Worm (Caenorhabditis elegans): ENCODE data around the gene srbc-55.

The srbc-55 gene

DNA sequence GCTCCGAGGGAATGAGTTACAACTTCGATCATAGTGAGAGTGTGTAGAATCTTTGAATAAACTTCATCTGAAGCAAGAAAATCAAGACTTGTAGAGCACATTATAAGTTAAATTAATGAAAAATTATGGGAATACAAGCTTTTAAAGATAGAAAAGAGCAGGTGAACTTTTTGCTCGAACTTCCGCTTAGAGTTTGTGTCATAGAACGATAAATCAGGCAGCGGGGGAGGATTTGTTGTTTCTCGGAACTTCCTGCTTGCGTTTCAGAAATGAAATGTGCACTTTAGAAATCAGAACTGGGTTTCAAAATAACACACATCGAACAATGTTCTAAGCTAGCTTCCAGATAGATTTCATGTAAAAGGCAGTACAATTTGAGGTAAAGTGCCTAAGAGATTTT is 11.3 kb upstream of the srbc-55 start, which contains the start of gene srh-149:
Gene srh-149, minus strand, starts transcription at position 101 of the 400 bp plus-strand sequence.
- no peak for TF ChIP-seq F16B12.6 (tag; optimal IDR thresholded peaks at IDR 0.05)
- no peak for TF ChIP-seq nhr-84 (tag; optimal IDR thresholded peaks at IDR 0.05)
- TF ChIP-seq hlh-4 (tag; optimal IDR thresholded peaks at IDR 0.05), result peak; percentile 50

DNA sequence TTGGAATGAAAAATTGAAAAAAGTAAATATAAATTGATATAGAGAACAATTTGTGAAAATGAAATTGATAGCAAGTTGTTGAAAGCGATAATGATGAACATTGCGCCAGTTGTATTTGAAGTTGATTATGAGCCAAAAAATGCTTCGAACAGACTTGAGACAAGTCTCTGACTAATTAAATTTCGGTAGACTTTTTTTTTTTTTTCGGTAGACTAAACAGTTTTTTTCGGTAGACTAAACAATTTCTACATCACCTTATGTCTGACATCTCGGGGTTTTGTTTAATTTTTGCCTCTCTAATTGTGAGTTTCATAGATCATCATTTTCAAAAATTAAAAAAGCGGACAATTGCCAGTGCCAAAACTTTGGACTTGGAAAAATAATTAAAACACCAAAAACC is 3.8 kb upstream of the srbc-55 start, which contains the start of gene srbc-54:
Gene srbc-54, minus strand, starts transcription at position 101 of the 400 bp plus-strand sequence.
- TF ChIP-seq efl-1 (optimal IDR thresholded peaks at IDR 0.05), result no peak
- TF ChIP-seq efl-1 (GFP tag; optimal IDR thresholded peaks at IDR 0.05 in 1 of 2), result no peak

DNA sequence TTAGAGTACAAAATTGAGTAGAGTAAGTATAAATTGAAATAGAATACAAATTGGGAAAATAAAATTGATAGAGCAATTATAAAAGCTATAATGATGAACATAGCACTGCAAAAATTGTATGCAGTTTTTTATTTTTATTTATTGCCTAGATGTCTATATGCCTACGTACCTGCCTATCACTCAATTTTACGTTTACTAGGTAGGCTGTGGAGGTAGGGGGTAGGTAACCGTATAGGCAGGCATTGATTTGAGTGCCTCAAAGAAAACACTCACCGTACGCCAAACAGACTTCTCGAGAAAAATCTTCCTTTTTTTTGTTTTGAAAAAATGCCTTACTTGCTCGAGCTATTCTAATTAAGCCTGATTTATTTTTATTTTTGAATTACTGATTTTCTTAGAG is 1.8 kb upstream of the srbc-55 start, which contains the start of gene srbc-56:
Gene srbc-56, minus strand, starts transcription at position 101 of the 400 bp plus-strand sequence.
- TF ChIP-seq ama-1 (optimal IDR thresholded peaks at IDR 0.05) (no peak), mef-2 (tag; optimal IDR thresholded peaks at IDR 0.05) (no peak), nhr-19 (GFP tag; conservative IDR thresholded peaks at IDR 0.05) (no peak), mdl-1 (tag; optimal IDR thresholded peaks at IDR 0.05) (no peak)

DNA sequence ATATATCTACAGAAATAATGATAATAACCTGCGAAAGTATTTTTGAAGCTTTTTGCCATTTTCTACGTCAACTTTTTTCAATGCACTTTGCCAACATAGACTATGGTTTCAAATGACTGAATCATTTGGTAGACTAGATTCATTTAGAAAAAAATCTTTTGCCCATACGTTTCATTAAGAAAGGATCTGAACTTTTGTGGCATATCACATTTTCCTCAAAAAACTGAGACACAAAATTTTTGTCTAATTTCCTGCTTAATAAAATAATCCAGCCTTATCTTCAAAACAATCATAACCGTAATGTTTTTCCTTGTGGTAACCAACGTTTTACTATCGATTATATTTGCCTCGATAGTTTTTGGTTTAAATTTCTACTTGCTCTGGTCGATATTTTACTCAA is 3.7 kb downstream of the srbc-55 start, which contains the start of gene srbc-51:
Gene srbc-51, plus strand, starts transcription at position 301 of the 400 bp plus-strand sequence.
- no peak for TF ChIP-seq nhr-237 (tag; optimal IDR thresholded peaks at IDR 0.05)
- no peak for TF ChIP-seq C34B4.2 (tag; optimal IDR thresholded peaks at IDR 0.05)
- no peak for TF ChIP-seq nhr-12 (tag; optimal IDR thresholded peaks at IDR 0.05)
- TF ChIP-seq pax-3 (tag; optimal IDR thresholded peaks at IDR 0.05), result no peak
- no peak for TF ChIP-seq fos-1 (tag; optimal IDR thresholded peaks at IDR 0.05)
- TF ChIP-seq nhr-47 (tag; optimal IDR thresholded peaks at IDR 0.05), result no peak
- no peak for TF ChIP-seq elt-3 (tag; optimal IDR thresholded peaks at IDR 0.05)
- TF ChIP-seq egl-27 (tag; optimal IDR thresholded peaks at IDR 0.05), result no peak
- TF ChIP-seq C16A3.4 (tag; optimal IDR thresholded peaks at IDR 0.05), result no peak
- TF ChIP-seq aly-2 (tag; optimal IDR thresholded peaks at IDR 0.05), result no peak
- TF ChIP-seq aha-1 (tag; optimal IDR thresholded peaks at IDR 0.05), result no peak
- no peak for TF ChIP-seq snpc-4 (tag; optimal IDR thresholded peaks at IDR 0.05)
- no peak for TF ChIP-seq F16B12.6 (tag; optimal IDR thresholded peaks at IDR 0.05)

DNA sequence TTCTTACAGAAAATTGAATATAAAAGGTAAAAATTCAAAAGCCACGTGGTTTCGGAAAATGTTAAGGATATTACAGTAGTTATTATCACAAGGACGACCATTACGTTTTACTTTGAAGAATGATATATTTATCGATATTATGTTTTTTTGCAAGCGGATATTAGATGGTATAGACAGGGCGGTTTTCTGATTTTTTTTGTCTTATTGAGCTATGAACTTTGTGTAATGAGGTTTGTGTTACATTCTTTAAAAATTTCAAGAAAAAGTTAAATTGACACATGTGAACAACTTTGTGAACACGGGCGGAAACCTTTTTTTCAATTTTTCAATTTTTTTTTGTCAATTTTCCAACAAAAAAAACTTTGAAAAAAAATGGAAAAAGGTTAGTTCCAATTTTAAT is 4.9 kb downstream of the srbc-55 start, which contains the start of gene srbc-50:
Gene srbc-50, minus strand, starts transcription at position 101 of the 400 bp plus-strand sequence.
- no peak for TF ChIP-seq ceh-8 (GFP tag; optimal IDR thresholded peaks at IDR 0.05)
- no peak for TF ChIP-seq rnt-1 (tag; optimal IDR thresholded peaks at IDR 0.05)
- no peak for TF ChIP-seq tbx-2 (tag; optimal IDR thresholded peaks at IDR 0.05)
- TF ChIP-seq skn-1 (tag; optimal IDR thresholded peaks at IDR 0.05), result no peak
- TF ChIP-seq xbp-1 (tag; optimal IDR thresholded peaks at IDR 0.05), result no peak

DNA sequence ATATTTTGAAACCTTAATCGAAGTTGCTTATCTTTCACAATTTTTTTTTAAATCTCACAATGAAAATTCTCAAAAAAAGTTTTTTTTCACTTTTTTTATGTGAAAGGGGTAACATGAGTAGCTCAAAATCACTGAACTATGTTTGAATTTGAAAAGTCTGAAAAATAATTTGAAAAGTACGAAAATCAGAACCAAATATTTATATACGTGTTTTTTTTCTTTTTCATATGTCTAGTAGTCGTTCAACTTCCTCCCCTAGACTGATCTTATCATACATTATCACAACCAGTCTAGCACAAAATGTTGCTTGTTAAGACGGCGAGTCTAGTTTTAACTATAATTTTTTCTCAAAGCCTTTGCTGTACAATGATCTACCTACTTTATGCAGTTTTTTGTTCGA is 8.4 kb downstream of the srbc-55 start, which contains the start of gene srbc-49:
Gene srbc-49, plus strand, starts transcription at position 301 of the 400 bp plus-strand sequence.
- TF ChIP-seq efl-3 (GFP tag; optimal IDR thresholded peaks at IDR 0.05) (no peak), nhr-28 (tag; optimal IDR thresholded peaks at IDR 0.05) (no peak), pax-3 (tag; optimal IDR thresholded peaks at IDR 0.05) (no peak), efl-1 (optimal IDR thresholded peaks at IDR 0.05) (no peak), efl-1 (GFP tag; optimal IDR thresholded peaks at IDR 0.05 in 1 of 2) (peak in 1 of 2 experiments; percentile 42), ceh-90 (tag; optimal IDR thresholded peaks at IDR 0.05) (no peak), Y116A8C.19 (tag; optimal IDR thresholded peaks at IDR 0.05; ENCODE audit: borderline replicate concordance) (no peak)

DNA sequence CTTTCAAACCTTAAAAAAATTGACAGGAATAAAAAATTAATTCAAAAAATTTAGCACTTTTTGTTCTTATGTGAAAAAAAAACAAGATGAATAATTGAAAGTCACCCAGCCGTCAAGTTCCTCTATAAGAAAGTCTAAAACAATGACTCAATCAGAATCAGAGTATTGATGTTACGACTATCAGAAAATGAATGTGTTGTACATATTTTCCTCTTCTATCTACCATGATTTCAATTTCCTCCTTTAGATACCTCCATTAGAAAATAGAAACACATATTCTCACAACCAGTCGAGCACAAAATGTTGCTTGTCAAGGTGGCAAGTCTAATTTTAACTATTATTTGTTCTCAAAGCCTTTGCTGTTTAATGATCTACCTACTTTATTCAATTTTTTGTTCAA is 9.8 kb downstream of the srbc-55 start, which contains the start of gene srbc-48:
Gene srbc-48, plus strand, starts transcription at position 301 of the 400 bp plus-strand sequence.
- TF ChIP-seq nhr-84 (tag; optimal IDR thresholded peaks at IDR 0.05) (no peak), sptf-1 (tag; optimal IDR thresholded peaks at IDR 0.05) (no peak), nhr-71 (tag; optimal IDR thresholded peaks at IDR 0.05) (no peak), swsn-7 (tag; optimal IDR thresholded peaks at IDR 0.05) (no peak), hlh-4 (tag; optimal IDR thresholded peaks at IDR 0.05) (no peak), C04F5.9 (tag; optimal IDR thresholded peaks at IDR 0.05) (no peak)
